Worm (Caenorhabditis elegans) whole organism, L4 larva: Measurements from ENCODE around the gene pot-1.
A peak's percentile ranks its signal among the peaks of the same experiment; 100 is the strongest.

Experiments
- F37D6.2 ChIP-seq: sonication (generic microtip); optimal IDR thresholded peaks from 2 replicates; lab custom pipeline; 2016; ENCODE audit warnings: mild to moderate bottlenecking, missing genetic modification characterization, missing compliant biosample characterization
- F44E2.7 ChIP-seq: fragments of 200-800 bp; sonication (Bioruptor generic); IDR thresholded peaks from 2 replicates; pipeline ENCODE4 v2.1.2; 2022; ENCODE audit warnings: missing genetic modification characterization, missing compliant biosample characterization
- F49E8.2 ChIP-seq: sonication (generic microtip); optimal IDR thresholded peaks from 2 replicates; lab custom pipeline; 2016; ENCODE audit warnings: missing compliant biosample characterization, mild to moderate bottlenecking, missing genetic modification characterization, borderline replicate concordance
- R02D3.7 ChIP-seq: fragments of 150-350 bp; sonication (generic microtip); optimal IDR thresholded peaks from 3 replicates; lab custom pipeline; 2014; ENCODE audit warnings: missing biosample characterization, missing genetic modification characterization
- Y105C5A.15 ChIP-seq: fragments of 200-800 bp; sonication (Bioruptor generic); IDR thresholded peaks from 2 replicates; pipeline ENCODE4 v1.3.6; 2022; ENCODE audit warnings: missing genetic modification characterization, missing compliant biosample characterization
- Y48G9A.11 ChIP-seq: fragments of 200-800 bp; sonication (Bioruptor generic); IDR thresholded peaks from 2 replicates; pipeline ENCODE4 v1.3.6; 2022; ENCODE audit warnings: missing genetic modification reagents, missing genetic modification characterization, missing compliant biosample characterization
- Y75B8A.6 ChIP-seq: fragments of 200-800 bp; sonication (Bioruptor generic); IDR thresholded peaks from 2 replicates; pipeline ENCODE4 v1.3.6; 2022; ENCODE audit warnings: missing genetic modification reagents, missing genetic modification characterization, missing compliant biosample characterization
- aha-1 ChIP-seq: fragments of 150-350 bp; peaks from one replicate; lab custom pipeline; 2014; ENCODE audit warnings: missing biosample characterization, missing genetic modification characterization
- aly-2 ChIP-seq: sonication (generic microtip); optimal IDR thresholded peaks from 2 replicates; lab custom pipeline; 2018; ENCODE audit warnings: missing biosample characterization, missing genetic modification characterization
- ceh-44 ChIP-seq: fragments of 200-800 bp; sonication (Bioruptor generic); IDR thresholded peaks from 2 replicates; pipeline ENCODE4 v1.3.6; 2022; ENCODE audit warnings: missing genetic modification reagents, missing genetic modification characterization, missing compliant biosample characterization
- cey-2 ChIP-seq: sonication (generic microtip); optimal IDR thresholded peaks from 3 replicates; lab custom pipeline; 2017; ENCODE audit warnings: missing genetic modification characterization, mild to moderate bottlenecking, missing compliant biosample characterization, antibody characterized with exemption, borderline replicate concordance; ENCODE audit not compliant: insufficient read depth
- ctbp-1 ChIP-seq: fragments of 200-800 bp; sonication (Bioruptor generic); IDR thresholded peaks from 2 replicates; pipeline ENCODE4 v1.3.6; 2022; ENCODE audit warnings: missing genetic modification reagents, missing genetic modification characterization, missing compliant biosample characterization
- daf-12 ChIP-seq: fragments of 150-350 bp; optimal IDR thresholded peaks from 2 replicates; lab custom pipeline; 2014; ENCODE audit warnings: missing biosample characterization, missing genetic modification reagents, missing genetic modification characterization
- daf-16 ChIP-seq, 3 experiments: sonication (generic microtip); optimal IDR thresholded peaks; 2 replicates each; lab custom pipeline; 2016 to 2017; ENCODE audit warnings: missing genetic modification characterization in 3 of 3, missing genetic modification reagents in 3 of 3, mild to moderate bottlenecking in 2 of 3, missing compliant biosample characterization in 2 of 3, missing biosample characterization in 1 of 3, moderate library complexity in 1 of 3
- daf-19 ChIP-seq: fragments of 200-800 bp; sonication (Bioruptor generic); conservative IDR thresholded peaks from 2 replicates; pipeline ENCODE4 v1.3.6; 2022; ENCODE audit warnings: missing genetic modification characterization, missing compliant biosample characterization
- daf-8 ChIP-seq: fragments of 200-800 bp; sonication (Bioruptor generic); IDR thresholded peaks from 2 replicates; pipeline ENCODE4 v1.3.6; 2022; ENCODE audit warnings: missing genetic modification characterization, missing compliant biosample characterization
- dmd-6 ChIP-seq: fragments of 200-800 bp; sonication (Bioruptor generic); IDR thresholded peaks from 2 replicates; pipeline ENCODE4 v1.3.6; 2022; ENCODE audit warnings: missing genetic modification reagents, missing genetic modification characterization, missing compliant biosample characterization
- duxl-1 ChIP-seq: sonication (generic microtip); optimal IDR thresholded peaks from 2 replicates; lab custom pipeline; 2016; ENCODE audit warnings: mild to moderate bottlenecking, missing genetic modification characterization, moderate library complexity, missing compliant biosample characterization; ENCODE audit not compliant: poor library complexity
- dve-1 ChIP-seq: sonication (generic microtip); optimal IDR thresholded peaks from 2 replicates; lab custom pipeline; 2017; ENCODE audit warnings: antibody characterized with exemption, mild to moderate bottlenecking, missing genetic modification characterization, missing compliant biosample characterization; ENCODE audit not compliant: insufficient read depth
- egl-43 ChIP-seq: fragments of 200-800 bp; sonication (Bioruptor generic); IDR thresholded peaks from 2 replicates; pipeline ENCODE4 v1.3.6; 2022; ENCODE audit warnings: missing genetic modification reagents, missing genetic modification characterization, missing compliant biosample characterization
- fkh-10 ChIP-seq: fragments of 150-350 bp; optimal IDR thresholded peaks from 2 replicates; lab custom pipeline; 2014; ENCODE audit warnings: missing biosample characterization, missing genetic modification reagents, missing genetic modification characterization
- hlh-11 ChIP-seq: fragments of 200-800 bp; sonication (Bioruptor generic); optimal IDR thresholded peaks from 2 replicates; lab custom pipeline; 2018; ENCODE audit warnings: mild to moderate bottlenecking, missing genetic modification characterization, missing compliant biosample characterization
- hmg-1.1 ChIP-seq: fragments of 200-800 bp; sonication (Bioruptor generic); IDR thresholded peaks from 2 replicates; pipeline ENCODE4 v1.3.6; 2022; ENCODE audit warnings: missing genetic modification reagents, missing genetic modification characterization, missing compliant biosample characterization
- lin-1 ChIP-seq: fragments of 200-800 bp; sonication (Bioruptor generic); IDR thresholded peaks from 2 replicates; pipeline ENCODE4 v1.3.6; 2022; ENCODE audit warnings: missing genetic modification reagents, missing genetic modification characterization, missing compliant biosample characterization
- lin-15B ChIP-seq: fragments of 150-350 bp; sonication (generic microtip); optimal IDR thresholded peaks from 3 replicates; lab custom pipeline; 2014; ENCODE audit warnings: missing biosample characterization, missing genetic modification characterization
- lin-38 ChIP-seq: fragments of 200-800 bp; sonication (Bioruptor generic); IDR thresholded peaks from 2 replicates; pipeline ENCODE4 v1.3.6; 2022; ENCODE audit warnings: missing genetic modification reagents, missing genetic modification characterization, missing compliant biosample characterization
- mdl-1 ChIP-seq, 2 experiments: fragments of 150-350 bp in 1 of 2; sonication (generic microtip) in 1 of 2; optimal IDR thresholded peaks; 2 replicates each; lab custom pipeline; 2014 to 2017; ENCODE audit warnings: missing biosample characterization in 2 of 2, missing genetic modification characterization in 2 of 2
- mxl-2 ChIP-seq: fragments of 200-800 bp; sonication (Bioruptor generic); conservative IDR thresholded peaks from 2 replicates; pipeline ENCODE4 v1.3.6; 2022; ENCODE audit warnings: missing genetic modification reagents, missing genetic modification characterization, missing compliant biosample characterization
- nhr-111 ChIP-seq: fragments of 200-800 bp; sonication (Bioruptor generic); optimal IDR thresholded peaks from 2 replicates; lab custom pipeline; 2018; ENCODE audit warnings: mild to moderate bottlenecking, missing genetic modification characterization, missing compliant biosample characterization
- nhr-237 ChIP-seq: sonication (generic microtip); optimal IDR thresholded peaks from 2 replicates; lab custom pipeline; 2017; ENCODE audit warnings: missing biosample characterization, missing genetic modification characterization
- nhr-28 ChIP-seq: fragments of 150-350 bp; optimal IDR thresholded peaks from 2 replicates; lab custom pipeline; 2014; ENCODE audit warnings: missing biosample characterization, missing genetic modification characterization
- nhr-42 ChIP-seq: fragments of 200-800 bp; sonication (Bioruptor generic); IDR thresholded peaks from 2 replicates; pipeline ENCODE4 v1.3.6; 2022; ENCODE audit warnings: missing genetic modification characterization, missing compliant biosample characterization
- nhr-48 ChIP-seq: sonication (generic microtip); optimal IDR thresholded peaks from 2 replicates; lab custom pipeline; 2016; ENCODE audit warnings: mild to moderate bottlenecking, missing genetic modification characterization, missing compliant biosample characterization
- nhr-77 ChIP-seq: fragments of 150-350 bp; optimal IDR thresholded peaks from 2 replicates; lab custom pipeline; 2014; ENCODE audit warnings: missing biosample characterization, missing genetic modification characterization
- pqm-1 ChIP-seq: sonication (generic microtip); optimal IDR thresholded peaks from 2 replicates; lab custom pipeline; 2017; ENCODE audit warnings: missing biosample characterization, missing genetic modification characterization
- snpc-1.2 ChIP-seq: fragments of 200-800 bp; sonication (Bioruptor generic); IDR thresholded peaks from 2 replicates; pipeline ENCODE4 v1.3.6; 2022; ENCODE audit warnings: missing genetic modification reagents, missing genetic modification characterization, missing compliant biosample characterization
- tra-1 ChIP-seq: fragments of 200-800 bp; sonication (Bioruptor generic); IDR thresholded peaks from 2 replicates; pipeline ENCODE4 v1.3.6; 2022; ENCODE audit warnings: missing genetic modification reagents, missing genetic modification characterization, missing compliant biosample characterization
- unc-130 ChIP-seq: sonication (generic microtip); optimal IDR thresholded peaks from 2 replicates; lab custom pipeline; 2016; ENCODE audit warnings: missing genetic modification reagents, missing genetic modification characterization, missing compliant biosample characterization
- unc-62 ChIP-seq, 3 experiments: fragments of 150-350 bp in 1 of 3; sonication (generic microtip); optimal IDR thresholded peaks in 2 of 3; peaks in 1 of 3; 1 replicate in 1 of 3; 2 replicates in 2 of 3; lab custom pipeline; 2014 to 2017; ENCODE audit warnings: missing biosample characterization in 3 of 3, missing genetic modification characterization in 3 of 3, missing genetic modification reagents in 3 of 3, missing genotype in 1 of 3
- zfp-2 ChIP-seq: sonication (generic microtip); optimal IDR thresholded peaks from 2 replicates; lab custom pipeline; 2016; ENCODE audit warnings: mild to moderate bottlenecking, missing genetic modification characterization, missing compliant biosample characterization

pot-1 gene

ce11 chrIII:7107965-7108364, 25.5 kb downstream of the pot-1 start, which contains the start of gene odd-1:
Gene odd-1, plus strand, starts transcription at chrIII:7108313.
- TF ChIP-seq daf-16 (GFP tag; optimal IDR thresholded peaks at IDR 0.05; lab: Kevin White, UChicago) (no peak), daf-16 (tag; optimal IDR thresholded peaks at IDR 0.05; lab: Kevin White, UChicago) (peak; percentile 49), hlh-11 (tag; lab: Kevin White, UChicago) (peak; percentile 9), dve-1 (tag; lab: Kevin White, UChicago) (peak; percentile 33), pqm-1 (tag; lab: Kevin White, UChicago) (peak; percentile 77), aha-1 (tag; lab: Kevin White, UChicago) (peak; percentile 82), unc-62 (GFP tag; optimal IDR thresholded peaks at IDR 0.05 in 1 of 2; lab: Kevin White, UChicago) (no peak), unc-62 (tag; optimal IDR thresholded peaks at IDR 0.05; lab: Kevin White, UChicago) (no peak), nhr-28 (tag; lab: Kevin White, UChicago) (peak; percentile 30), lin-15B (tag; lab: Kevin White, UChicago) (no peak), lin-38 (GFP tag; lab: Robert Waterston, UW) (no peak), dmd-6 (GFP tag; lab: Robert Waterston, UW) (peak; percentile 24; the same call in 1 of the 2 replicates), fkh-10 (GFP tag; lab: Kevin White, UChicago) (no peak)

ce11 chrIII:7106854-7107253, 26.6 kb downstream of the pot-1 start:
- TF ChIP-seq daf-16 (GFP tag; optimal IDR thresholded peaks at IDR 0.05; lab: Kevin White, UChicago) = no peak
- TF ChIP-seq daf-16 (tag; optimal IDR thresholded peaks at IDR 0.05; lab: Kevin White, UChicago) = peak; percentile 85
- no peak for TF ChIP-seq aly-2 (tag; lab: Kevin White, UChicago)
- TF ChIP-seq hlh-11 (tag; lab: Kevin White, UChicago) = peak; percentile 57
- peak; percentile 62 for TF ChIP-seq pqm-1 (tag; lab: Kevin White, UChicago)
- no peak for TF ChIP-seq daf-12
- TF ChIP-seq F37D6.2 = no peak
- peak; percentile 14; the same call in 1 of the 2 replicates for TF ChIP-seq dmd-6 (GFP tag; lab: Robert Waterston, UW)
- TF ChIP-seq lin-1 (GFP tag; lab: Robert Waterston, UW) = 0 out of 2 replicates have a peak, but pooled peaks have one; percentile 21
- no peak for TF ChIP-seq ctbp-1
- no peak for TF ChIP-seq snpc-1.2 (GFP tag; lab: Robert Waterston, UW)
- TF ChIP-seq nhr-237 (tag; lab: Kevin White, UChicago) = no peak
- TF ChIP-seq nhr-28 (tag; lab: Kevin White, UChicago) = peak; percentile 14

ce11 chrIII:7103940-7104440, 29.5 kb downstream of the pot-1 start, which contains the start of gene cpg-2:
Gene cpg-2, minus strand, starts transcription at chrIII:7103990.
- TF ChIP-seq F44E2.7 (GFP tag; lab: Robert Waterston, UW) (no peak), fkh-10 (GFP tag; lab: Kevin White, UChicago) (no peak), Y48G9A.11 (GFP tag; lab: Robert Waterston, UW) (peak; percentile 86), zfp-2 (no peak), Y75B8A.6 (GFP tag; lab: Robert Waterston, UW) (no peak), Y105C5A.15 (no peak), hmg-1.1 (GFP tag; lab: Robert Waterston, UW) (no peak), nhr-48 (tag; lab: Kevin White, UChicago) (no peak), aly-2 (tag; lab: Kevin White, UChicago) (no peak), duxl-1 (tag; lab: Kevin White, UChicago) (no peak), mxl-2 (GFP tag; lab: Robert Waterston, UW) (no peak), nhr-111 (GFP tag; lab: Kevin White, UChicago) (no peak), R02D3.7 (tag; lab: Kevin White, UChicago) (no peak), mdl-1 (tag; optimal IDR thresholded peaks at IDR 0.05; lab: Kevin White, UChicago) (no peak), snpc-1.2 (GFP tag; lab: Robert Waterston, UW) (peak; percentile 39; the same call in 1 of the 2 replicates), F49E8.2 (tag; lab: Kevin White, UChicago) (peak; percentile 82), egl-43 (GFP tag; lab: Robert Waterston, UW) (no peak), nhr-77 (tag; lab: Kevin White, UChicago) (no peak), cey-2 (tag; lab: Kevin White, UChicago) (no peak), ceh-44 (GFP tag; lab: Robert Waterston, UW) (no peak), nhr-42 (no peak), daf-19 (GFP tag; lab: Robert Waterston, UW) (no peak), unc-130 (GFP tag; lab: Kevin White, UChicago) (peak; percentile 96), daf-8 (GFP tag; lab: Robert Waterston, UW) (no peak), daf-16 (GFP tag; optimal IDR thresholded peaks at IDR 0.05; lab: Kevin White, UChicago) (no peak), daf-16 (tag; optimal IDR thresholded peaks at IDR 0.05; lab: Kevin White, UChicago) (no peak), tra-1 (GFP tag; lab: Robert Waterston, UW) (no peak), lin-38 (GFP tag; lab: Robert Waterston, UW) (peak; percentile 90)
- TF ChIP-seq, all 104 proteins: peak for 5
